Fruit fly (Drosophila melanogaster): ENCODE data around the gene CG33700.

CG33700 gene

dm6 chr3L:9556666-9557065 lies 31.3 kb upstream of the CG33700 start:
- TF ChIP-seq Pif1A (GFP tag; optimal IDR thresholded peaks at IDR 0.05) (no peak), CG10348 (GFP tag; IDR thresholded peaks at IDR 0.05) (no peak), CG8159 (tag; optimal IDR thresholded peaks at IDR 0.05) (no peak), CG8301 (tag; optimal IDR thresholded peaks at IDR 0.05) (no peak), CG14655 (GFP tag; optimal IDR thresholded peaks at IDR 0.05) (no peak), CG34367 (tag; optimal IDR thresholded peaks at IDR 0.05) (no peak), EcR (GFP tag; optimal IDR thresholded peaks at IDR 0.05) (no peak), CG12605 (GFP tag; IDR thresholded peaks at IDR 0.05) (no peak), rn (GFP tag; IDR thresholded peaks at IDR 0.05) (no peak), D1 (tag; optimal IDR thresholded peaks at IDR 0.05) (no peak), Pif1B (GFP tag; optimal IDR thresholded peaks at IDR 0.05) (no peak), CG17806 (tag; optimal IDR thresholded peaks at IDR 0.05) (no peak), CG32121 (GFP tag; IDR thresholded peaks at IDR 0.05) (no peak), CG15710 (tag; optimal IDR thresholded peaks at IDR 0.05) (no peak), CG4496 (GFP tag; IDR thresholded peaks at IDR 0.05) (no peak), fd96Ca (GFP tag; IDR thresholded peaks at IDR 0.05) (no peak), Snoo (tag; optimal IDR thresholded peaks at IDR 0.05) (no peak), CG9948 (tag; optimal IDR thresholded peaks at IDR 0.05) (no peak), gl (tag; optimal IDR thresholded peaks at IDR 0.05) (no peak), Ets98B (GFP tag; IDR thresholded peaks at IDR 0.05) (no peak)

- TF ChIP-seq Pif1B (GFP tag; optimal IDR thresholded peaks at IDR 0.05): no peak
These were observed 29.7 kb upstream of the CG33700 start for dm6 chr3L:9555004-9555403.

- no peak for TF ChIP-seq Snoo (tag; optimal IDR thresholded peaks at IDR 0.05)
- peak; percentile 14; the same call in 1 of the 3 replicates for TF ChIP-seq CG4496 (GFP tag; IDR thresholded peaks at IDR 0.05)
- TF ChIP-seq CG9948 (tag; optimal IDR thresholded peaks at IDR 0.05): no peak
- TF ChIP-seq Pif1B (GFP tag; optimal IDR thresholded peaks at IDR 0.05): no peak
- no peak for TF ChIP-seq CG10348 (GFP tag; IDR thresholded peaks at IDR 0.05)
These were observed 27.0 kb upstream of the CG33700 start for dm6 chr3L:9552190-9552809.

dm6 chr3L:9550873-9551580 lies 25.7 kb upstream of the CG33700 start:
- TF ChIP-seq CG10348 (GFP tag; IDR thresholded peaks at IDR 0.05) (no peak), CG15710 (tag; optimal IDR thresholded peaks at IDR 0.05) (peak; percentile 49), D1 (tag; optimal IDR thresholded peaks at IDR 0.05) (no peak), CG4496 (GFP tag; IDR thresholded peaks at IDR 0.05) (peak; percentile 57; the same call in 2 of the 3 replicates), CG17806 (tag; optimal IDR thresholded peaks at IDR 0.05) (peak; percentile 49), fd96Ca (GFP tag; IDR thresholded peaks at IDR 0.05) (no peak), Pif1A (GFP tag; optimal IDR thresholded peaks at IDR 0.05) (peak; percentile 72), CG12605 (GFP tag; IDR thresholded peaks at IDR 0.05) (peak; percentile 43; the same call in 1 of the 2 replicates), CG9948 (tag; optimal IDR thresholded peaks at IDR 0.05) (peak; percentile 36), Pif1B (GFP tag; optimal IDR thresholded peaks at IDR 0.05) (peak; percentile 77), CG13204 (GFP tag; optimal IDR thresholded peaks at IDR 0.05) (peak; percentile 71), Snoo (tag; optimal IDR thresholded peaks at IDR 0.05) (peak; percentile 52), EcR (GFP tag; optimal IDR thresholded peaks at IDR 0.05) (peak; percentile 93), gl (tag; optimal IDR thresholded peaks at IDR 0.05) (peak; percentile 57), CG8301 (tag; optimal IDR thresholded peaks at IDR 0.05) (no peak), CG34367 (tag; optimal IDR thresholded peaks at IDR 0.05) (peak; percentile 47), rn (GFP tag; IDR thresholded peaks at IDR 0.05) (no peak), Ets98B (GFP tag; IDR thresholded peaks at IDR 0.05) (no peak; the same call in 1 of the 2 replicates), CG8159 (tag; optimal IDR thresholded peaks at IDR 0.05) (peak; percentile 60), CG14655 (GFP tag; optimal IDR thresholded peaks at IDR 0.05) (no peak)

DNA sequence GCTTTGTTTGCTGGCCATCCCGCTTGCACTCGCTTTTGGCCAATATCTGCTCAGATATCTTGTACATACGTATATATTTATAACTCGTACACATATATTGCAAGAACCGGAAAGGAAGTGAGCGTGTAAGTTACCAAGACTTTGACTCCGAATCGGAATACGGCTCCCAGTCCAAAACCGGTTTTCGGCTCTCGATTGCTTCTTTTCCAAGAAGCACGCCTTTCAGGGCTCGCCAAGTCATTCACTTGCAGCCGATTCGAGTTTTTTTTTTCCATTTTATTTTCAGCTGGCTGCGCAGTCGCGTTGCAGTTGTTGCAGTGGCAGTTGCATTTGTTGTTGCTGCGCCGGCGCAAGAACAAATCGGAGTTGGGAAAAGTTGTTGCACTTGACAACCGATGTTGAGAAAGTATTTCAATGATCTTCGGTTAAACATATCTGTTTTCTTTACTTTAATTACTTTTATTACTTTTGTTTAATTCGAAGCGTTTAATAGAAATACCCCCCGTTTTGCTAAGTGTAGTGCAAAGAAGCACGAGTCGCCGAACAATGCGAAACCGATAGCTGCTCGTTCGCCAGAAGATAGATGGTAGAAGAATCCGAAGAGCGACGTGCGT lies 24.5 kb upstream of the CG33700 start:
- peak; percentile 77 for TF ChIP-seq CG15710 (tag; optimal IDR thresholded peaks at IDR 0.05)
- TF ChIP-seq CG32121 (GFP tag; IDR thresholded peaks at IDR 0.05): peak; percentile 71
- peak; percentile 75 for TF ChIP-seq Snoo (tag; optimal IDR thresholded peaks at IDR 0.05)
- peak; percentile 56 for TF ChIP-seq gl (tag; optimal IDR thresholded peaks at IDR 0.05)
- TF ChIP-seq CG9948 (tag; optimal IDR thresholded peaks at IDR 0.05): peak; percentile 68
- peak; percentile 94 for TF ChIP-seq fd96Ca (GFP tag; IDR thresholded peaks at IDR 0.05)
- peak; percentile 35 for TF ChIP-seq CG13204 (GFP tag; optimal IDR thresholded peaks at IDR 0.05)
- TF ChIP-seq CG4496 (GFP tag; IDR thresholded peaks at IDR 0.05): peak; percentile 86
- TF ChIP-seq CG8301 (tag; optimal IDR thresholded peaks at IDR 0.05): peak; percentile 84
- TF ChIP-seq Pif1B (GFP tag; optimal IDR thresholded peaks at IDR 0.05): peak; percentile 83
- TF ChIP-seq Ets98B (GFP tag; IDR thresholded peaks at IDR 0.05): peak; percentile 88
- TF ChIP-seq CG34367 (tag; optimal IDR thresholded peaks at IDR 0.05): peak; percentile 62
- peak; percentile 92 for TF ChIP-seq Pif1A (GFP tag; optimal IDR thresholded peaks at IDR 0.05)
- TF ChIP-seq CG17806 (tag; optimal IDR thresholded peaks at IDR 0.05): peak; percentile 70
- no peak for TF ChIP-seq D1 (tag; optimal IDR thresholded peaks at IDR 0.05)
- TF ChIP-seq CG8159 (tag; optimal IDR thresholded peaks at IDR 0.05): peak; percentile 75
- peak; percentile 88 for TF ChIP-seq CG14655 (GFP tag; optimal IDR thresholded peaks at IDR 0.05)
- peak; percentile 91 for TF ChIP-seq EcR (GFP tag; optimal IDR thresholded peaks at IDR 0.05)
- TF ChIP-seq CG12605 (GFP tag; IDR thresholded peaks at IDR 0.05): peak; percentile 77
- TF ChIP-seq rn (GFP tag; IDR thresholded peaks at IDR 0.05): peak; percentile 65; the same call in 1 of the 2 replicates
- no peak for TF ChIP-seq CG10348 (GFP tag; IDR thresholded peaks at IDR 0.05)

Measured in whole organism, pupa.